Fruit fly (Drosophila melanogaster) whole organism, prepupa: ENCODE measurements around the gene ppk10.
A peak's percentile ranks its signal among the peaks of the same experiment; 100 is the strongest.

ENCODE experiments used
- Blimp-1 ChIP-seq: fragments of 200-800 bp; sonication (Bioruptor generic); optimal IDR thresholded peaks from 3 replicates; lab custom pipeline; 2017; ENCODE audit warnings: missing biosample characterization, missing genetic modification characterization, mild to moderate bottlenecking, moderate library complexity, missing genetic modification reagents
- CG10631 ChIP-seq: fragments of 200-800 bp; sonication (Bioruptor generic); optimal IDR thresholded peaks from 2 replicates; lab custom pipeline; 2016; ENCODE audit warnings: missing biosample characterization, missing genetic modification characterization
- CG10669 ChIP-seq: fragments of 200-800 bp; sonication (Bioruptor generic); optimal IDR thresholded peaks from 3 replicates; lab custom pipeline; 2018; ENCODE audit warnings: missing biosample characterization, mild to moderate bottlenecking, missing genetic modification characterization, moderate library complexity
- CG11294 ChIP-seq: fragments of 200-800 bp; sonication (Bioruptor generic); IDR thresholded peaks from 2 replicates; pipeline ENCODE4 v1.3.6; 2022; ENCODE audit warnings: missing biosample characterization, missing genetic modification characterization
- CG11762 ChIP-seq: fragments of 200-800 bp; sonication (Bioruptor generic); optimal IDR thresholded peaks from 3 replicates; lab custom pipeline; 2016; ENCODE audit warnings: missing biosample characterization, missing genetic modification characterization; ENCODE audit not compliant: insufficient read depth
- CG11902 ChIP-seq: fragments of 200-800 bp; sonication (Bioruptor generic); optimal IDR thresholded peaks from 3 replicates; lab custom pipeline; 2016; ENCODE audit warnings: missing biosample characterization, missing genetic modification characterization
- CG1621 ChIP-seq: fragments of 200-800 bp; sonication (Bioruptor generic); optimal IDR thresholded peaks from 3 replicates; lab custom pipeline; 2018; ENCODE audit warnings: missing biosample characterization, mild to moderate bottlenecking, missing genetic modification characterization
- CG3032 ChIP-seq: fragments of 200-800 bp; optimal IDR thresholded peaks from 2 replicates; lab custom pipeline; 2019; ENCODE audit warnings: missing biosample characterization, mild to moderate bottlenecking, missing genetic modification characterization, moderate library complexity
- CG31627 ChIP-seq: fragments of 200-800 bp; sonication (Bioruptor generic); optimal IDR thresholded peaks from 3 replicates; lab custom pipeline; 2016; ENCODE audit warnings: missing biosample characterization, missing genetic modification characterization
- CG32006 ChIP-seq: fragments of 200-800 bp; sonication (Bioruptor generic); optimal IDR thresholded peaks from 3 replicates; lab custom pipeline; 2017; ENCODE audit warnings: missing biosample characterization, mild to moderate bottlenecking, missing genetic modification characterization
- CG34406 ChIP-seq: fragments of 200-800 bp; sonication (Bioruptor generic); optimal IDR thresholded peaks from 3 replicates; lab custom pipeline; 2016; ENCODE audit warnings: missing biosample characterization, missing genetic modification characterization
- CG3919 ChIP-seq: fragments of 200-800 bp; sonication (Bioruptor generic); optimal IDR thresholded peaks from 3 replicates; lab custom pipeline; 2016; ENCODE audit warnings: missing biosample characterization, missing genetic modification characterization
- CG4318 ChIP-seq: fragments of 200-800 bp; sonication (Bioruptor generic); optimal IDR thresholded peaks from 3 replicates; lab custom pipeline; 2017; ENCODE audit warnings: missing biosample characterization, mild to moderate bottlenecking, missing genetic modification characterization
- CG6163 ChIP-seq: fragments of 200-800 bp; sonication (Bioruptor generic); IDR thresholded peaks from 3 replicates; pipeline ENCODE4 v1.3.6; 2022; ENCODE audit warnings: missing biosample characterization, missing genetic modification characterization
- CG6276 ChIP-seq: fragments of 200-800 bp; sonication (Bioruptor generic); optimal IDR thresholded peaks from 2 replicates; lab custom pipeline; 2017; ENCODE audit warnings: missing biosample characterization, mild to moderate bottlenecking, missing genetic modification characterization
- CG6792 ChIP-seq: fragments of 200-800 bp; sonication (Bioruptor generic); optimal IDR thresholded peaks from 3 replicates; lab custom pipeline; 2016; ENCODE audit warnings: missing biosample characterization, missing genetic modification characterization
- CG6854 ChIP-seq: fragments of 200-800 bp; sonication (Bioruptor generic); optimal IDR thresholded peaks from 2 replicates; lab custom pipeline; 2017; ENCODE audit warnings: missing biosample characterization, mild to moderate bottlenecking, missing genetic modification characterization
- CG7368 ChIP-seq: fragments of 200-800 bp; sonication (Bioruptor generic); optimal IDR thresholded peaks from 3 replicates; lab custom pipeline; 2016; ENCODE audit warnings: missing biosample characterization, missing genetic modification characterization
- CG8119 ChIP-seq: fragments of 200-800 bp; sonication (Bioruptor generic); IDR thresholded peaks from 3 replicates; pipeline ENCODE4 v1.3.6; 2022; ENCODE audit warnings: missing biosample characterization, missing genetic modification characterization
- CG8319 ChIP-seq: fragments of 200-800 bp; sonication (Bioruptor generic); optimal IDR thresholded peaks from 3 replicates; lab custom pipeline; 2016; ENCODE audit warnings: missing biosample characterization, missing genetic modification characterization
- CG8632 ChIP-seq: fragments of 200-800 bp; sonication (Bioruptor generic); optimal IDR thresholded peaks from 3 replicates; lab custom pipeline; 2016; ENCODE audit warnings: missing biosample characterization, missing genetic modification characterization
- Eip78C ChIP-seq: fragments of 200-800 bp; sonication (Bioruptor generic); peaks from one replicate; lab custom pipeline; 2016; ENCODE audit warnings: missing biosample characterization, missing genetic modification characterization
- Eip93F ChIP-seq: fragments of 200-800 bp; sonication (Bioruptor generic); optimal IDR thresholded peaks from 2 replicates; lab custom pipeline; 2016; ENCODE audit warnings: missing biosample characterization, mild to moderate bottlenecking, missing genetic modification characterization
- Ets21C ChIP-seq: fragments of 200-800 bp; sonication (Bioruptor generic); optimal IDR thresholded peaks from 3 replicates; lab custom pipeline; 2016; ENCODE audit warnings: missing biosample characterization, missing genetic modification characterization
- Ets96B ChIP-seq: fragments of 200-800 bp; optimal IDR thresholded peaks from 2 replicates; lab custom pipeline; 2019; ENCODE audit warnings: missing biosample characterization, mild to moderate bottlenecking, missing genetic modification characterization, moderate library complexity
- Gug ChIP-seq: fragments of 200-800 bp; sonication (Bioruptor generic); IDR thresholded peaks from 2 replicates; pipeline ENCODE4 v1.3.6; 2022; ENCODE audit warnings: missing biosample characterization, missing genetic modification characterization
- Hr38 ChIP-seq: sonication (Bioruptor generic); optimal IDR thresholded peaks from 2 replicates; lab custom pipeline; 2016; ENCODE audit warnings: missing biosample characterization, missing genetic modification characterization
- Hr4 ChIP-seq: fragments of 200-800 bp; sonication (Bioruptor generic); optimal IDR thresholded peaks from 3 replicates; lab custom pipeline; 2016; ENCODE audit warnings: missing biosample characterization, missing genetic modification characterization
- Lpt ChIP-seq: fragments of 200-800 bp; sonication (Bioruptor generic); optimal IDR thresholded peaks from 3 replicates; lab custom pipeline; 2016; ENCODE audit warnings: missing biosample characterization, missing genetic modification characterization
- Met ChIP-seq: fragments of 200-800 bp; sonication (Bioruptor generic); optimal IDR thresholded peaks from 3 replicates; lab custom pipeline; 2016; ENCODE audit warnings: missing biosample characterization, missing genetic modification characterization
- OdsH ChIP-seq: fragments of 200-800 bp; sonication (Bioruptor generic); optimal IDR thresholded peaks from 3 replicates; lab custom pipeline; 2016; ENCODE audit warnings: missing biosample characterization, missing genetic modification characterization
- Smox ChIP-seq: fragments of 200-800 bp; sonication (Bioruptor generic); optimal IDR thresholded peaks from 3 replicates; lab custom pipeline; 2016; ENCODE audit warnings: missing biosample characterization, missing genetic modification characterization
- Sox102F ChIP-seq: fragments of 200-800 bp; sonication (Bioruptor generic); optimal IDR thresholded peaks from 2 replicates; lab custom pipeline; 2016; ENCODE audit warnings: missing biosample characterization, mild to moderate bottlenecking, missing genetic modification characterization
- Sox14 ChIP-seq: fragments of 200-800 bp; sonication (Bioruptor generic); optimal IDR thresholded peaks from 3 replicates; lab custom pipeline; 2016; ENCODE audit warnings: missing biosample characterization, missing genetic modification characterization
- Sox15 ChIP-seq: fragments of 200-800 bp; sonication (Bioruptor generic); optimal IDR thresholded peaks from 3 replicates; lab custom pipeline; 2016; ENCODE audit warnings: missing biosample characterization, missing genetic modification characterization
- achi ChIP-seq: fragments of 200-800 bp; sonication (Bioruptor generic); optimal IDR thresholded peaks from 3 replicates; lab custom pipeline; 2016; ENCODE audit warnings: missing biosample characterization, missing genetic modification characterization
- acj6 ChIP-seq: fragments of 200-800 bp; sonication (Bioruptor generic); optimal IDR thresholded peaks from 3 replicates; lab custom pipeline; 2016; ENCODE audit warnings: missing biosample characterization, missing genetic modification characterization
- cyc ChIP-seq: fragments of 200-800 bp; sonication (Bioruptor generic); optimal IDR thresholded peaks from 3 replicates; lab custom pipeline; 2016; ENCODE audit warnings: missing biosample characterization, missing genetic modification characterization
- dac ChIP-seq: fragments of 200-800 bp; sonication (Bioruptor generic); optimal IDR thresholded peaks from 2 replicates; lab custom pipeline; 2017; ENCODE audit warnings: missing biosample characterization, mild to moderate bottlenecking, missing genetic modification characterization
- dsx ChIP-seq: fragments of 200-800 bp; optimal IDR thresholded peaks from 3 replicates; lab custom pipeline; 2019; ENCODE audit warnings: missing biosample characterization, mild to moderate bottlenecking, missing genetic modification characterization, moderate library complexity; ENCODE audit not compliant: poor library complexity, severe bottlenecking
- eg ChIP-seq: fragments of 200-800 bp; sonication (Bioruptor generic); IDR thresholded peaks from 3 replicates; pipeline ENCODE4 v1.3.6; 2022; ENCODE audit warnings: missing biosample characterization, missing genetic modification characterization
- fd59A ChIP-seq: fragments of 200-800 bp; sonication (Bioruptor generic); optimal IDR thresholded peaks from 2 replicates; lab custom pipeline; 2017; ENCODE audit warnings: missing biosample characterization, mild to moderate bottlenecking, missing genetic modification characterization, missing genetic modification reagents
- fd85E ChIP-seq: fragments of 200-800 bp; sonication (Bioruptor generic); optimal IDR thresholded peaks from 3 replicates; lab custom pipeline; 2016; ENCODE audit warnings: missing biosample characterization, missing genetic modification characterization
- fkh ChIP-seq: fragments of 200-800 bp; sonication (Bioruptor generic); optimal IDR thresholded peaks from 3 replicates; lab custom pipeline; 2017; ENCODE audit warnings: missing biosample characterization, mild to moderate bottlenecking, missing genetic modification characterization, moderate library complexity
- lz ChIP-seq: fragments of 200-800 bp; sonication (Bioruptor generic); optimal IDR thresholded peaks from 3 replicates; lab custom pipeline; 2016; ENCODE audit warnings: missing biosample characterization, missing genetic modification characterization
- net ChIP-seq: fragments of 200-800 bp; sonication (Bioruptor generic); optimal IDR thresholded peaks from 3 replicates; lab custom pipeline; 2016; ENCODE audit warnings: missing biosample characterization, missing genetic modification characterization
- salr ChIP-seq, 2 experiments: fragments of 200-800 bp; sonication (Bioruptor generic); optimal IDR thresholded peaks; 3 replicates each; lab custom pipeline; 2016 to 2018; ENCODE audit warnings: missing biosample characterization in 2 of 2, missing genetic modification characterization in 2 of 2, mild to moderate bottlenecking in 1 of 2
- spab ChIP-seq: fragments of 200-800 bp; sonication (Bioruptor generic); optimal IDR thresholded peaks from 2 replicates; lab custom pipeline; 2017; ENCODE audit warnings: missing biosample characterization, mild to moderate bottlenecking, missing genetic modification characterization, missing genetic modification reagents
- ss ChIP-seq, 2 experiments: fragments of 200-800 bp; sonication (Bioruptor generic); optimal IDR thresholded peaks; 2 replicates in 1 of 2; 3 replicates in 1 of 2; lab custom pipeline; 2017 to 2018; ENCODE audit warnings: mild to moderate bottlenecking in 2 of 2, missing biosample characterization in 2 of 2, missing genetic modification characterization in 2 of 2, moderate library complexity in 1 of 2
- svp ChIP-seq: fragments of 200-800 bp; sonication (Bioruptor generic); peaks from one replicate; lab custom pipeline; 2016; ENCODE audit warnings: missing biosample characterization, missing genetic modification characterization
- topi ChIP-seq: fragments of 200-800 bp; sonication (Bioruptor generic); optimal IDR thresholded peaks from 3 replicates; lab custom pipeline; 2016; ENCODE audit warnings: missing biosample characterization, missing genetic modification characterization
- vri ChIP-seq: fragments of 200-800 bp; sonication (Bioruptor generic); optimal IDR thresholded peaks from 3 replicates; lab custom pipeline; 2016; ENCODE audit warnings: missing biosample characterization, mild to moderate bottlenecking, missing genetic modification characterization

ppk10 gene

DNA sequence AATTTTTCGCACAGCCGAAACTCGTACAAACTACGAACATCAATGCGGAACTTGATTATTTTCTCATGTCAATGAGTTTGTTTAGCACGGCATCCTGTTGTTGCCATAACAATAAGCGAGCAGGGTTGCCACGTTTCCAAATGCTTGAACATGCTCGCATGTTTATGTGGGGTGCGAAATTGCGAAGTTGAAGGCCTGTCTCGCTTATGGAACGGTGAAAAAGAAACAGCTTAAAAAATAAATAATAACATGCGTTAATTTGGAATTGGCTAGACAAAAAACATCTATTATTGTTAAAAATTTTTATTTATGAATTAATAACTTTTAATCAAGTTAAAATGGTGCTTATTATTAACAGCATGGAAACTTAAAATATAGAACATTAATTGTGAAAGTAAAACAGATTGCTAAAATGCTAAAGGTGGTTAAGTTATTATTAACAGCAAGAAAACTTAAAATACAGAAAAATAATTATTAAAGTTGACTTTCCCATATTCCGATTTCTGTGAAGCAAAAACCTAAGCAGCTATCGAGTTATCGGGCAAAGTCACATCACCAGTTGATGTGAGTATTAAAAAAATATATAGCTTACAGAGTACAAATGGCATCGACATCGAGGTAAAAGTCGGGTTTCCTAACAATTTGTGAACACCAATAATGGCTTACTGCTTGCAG is 21.3 kb downstream of the ppk10 start, which contains the start of the genes Bug22 and TfIIB:
Gene Bug22 (minus strand): TSS at position 117 of the 675 bp plus-strand sequence.
Gene TfIIB (plus strand): TSS at position 537 of the 675 bp plus-strand sequence.
- TF ChIP-seq fd59A (GFP tag; lab: Kevin White, UChicago) (no peak), Blimp-1 (no peak), Lpt (no peak), CG32006 (GFP tag; lab: Kevin White, UChicago) (no peak), CG8319 (GFP tag; lab: Kevin White, UChicago) (peak; percentile 25), CG3919 (GFP tag; lab: Kevin White, UChicago) (no peak), CG8632 (GFP tag; lab: Kevin White, UChicago) (no peak), dac (no peak), CG1621 (tag; lab: Kevin White, UChicago) (no peak), salr (GFP tag; optimal IDR thresholded peaks at IDR 0.05; lab: Kevin White, UChicago) (no peak), spab (GFP tag; lab: Kevin White, UChicago) (no peak), Sox14 (GFP tag; lab: Kevin White, UChicago) (no peak), Gug (GFP tag; lab: Robert Waterston, UW) (no peak), cyc (GFP tag; lab: Kevin White, UChicago) (peak; percentile 78), Hr38 (GFP tag; lab: Kevin White, UChicago) (no peak), Ets96B (tag; lab: Kevin White, UChicago) (peak; percentile 53), svp (GFP tag; lab: Kevin White, UChicago) (no peak), vri (no peak), CG3032 (tag; lab: Kevin White, UChicago) (peak; percentile 59), Sox15 (peak; percentile 41), CG6854 (no peak), fd85E (no peak), Hr4 (no peak), lz (peak; percentile 72), topi (GFP tag; lab: Kevin White, UChicago) (peak; percentile 69), CG10631 (GFP tag; lab: Kevin White, UChicago) (no peak), CG4318 (GFP tag; lab: Kevin White, UChicago) (no peak), Met (GFP tag; lab: Kevin White, UChicago) (no peak), Eip78C (peak; percentile 91), OdsH (no peak), eg (GFP tag; lab: Robert Waterston, UW) (no peak; the same call in 2 of the 3 replicates), achi (GFP tag; lab: Kevin White, UChicago) (no peak), CG7368 (GFP tag; lab: Kevin White, UChicago) (no peak), fkh (GFP tag; lab: Kevin White, UChicago) (peak; percentile 68), CG8119 (GFP tag; lab: Robert Waterston, UW) (no peak), CG11294 (GFP tag; lab: Robert Waterston, UW) (no peak), CG6163 (peak; percentile 71; the same call in 2 of the 3 replicates), acj6 (GFP tag; lab: Kevin White, UChicago) (peak; percentile 74), CG11762 (GFP tag; lab: Kevin White, UChicago) (no peak), CG10669 (GFP tag; lab: Kevin White, UChicago) (no peak), dsx (GFP tag; lab: Kevin White, UChicago) (no peak), CG6276 (GFP tag; lab: Kevin White, UChicago) (no peak), CG6792 (peak; percentile 57), Ets21C (GFP tag; lab: Kevin White, UChicago) (no peak), CG31627 (GFP tag; lab: Kevin White, UChicago) (peak; percentile 75), ss (GFP tag; optimal IDR thresholded peaks at IDR 0.05; lab: Kevin White, UChicago) (no peak), Sox102F (GFP tag; lab: Kevin White, UChicago) (no peak), Smox (no peak), CG11902 (GFP tag; lab: Kevin White, UChicago) (no peak), Eip93F (no peak), CG34406 (peak; percentile 64), net (GFP tag; lab: Kevin White, UChicago) (no peak)
